Fruit fly (Drosophila melanogaster) whole organism, embryonic: ENCODE results near the gene fan.

Experiments used
- Doc2 ChIP-seq: fragments of 200-800 bp; sonication (Bioruptor generic); IDR thresholded peaks from 2 replicates; pipeline ENCODE4 v1.3.6; 2022; ENCODE audit warnings: missing biosample characterization, missing genetic modification characterization
- Mrtf ChIP-seq: fragments of 200-800 bp; sonication (Bioruptor generic); IDR thresholded peaks from 3 replicates; pipeline ENCODE4 v1.3.6; 2022; ENCODE audit warnings: missing biosample characterization, missing genetic modification characterization
- Usf ChIP-seq: fragments of 200-800 bp; sonication (Bioruptor generic); optimal IDR thresholded peaks from 2 replicates; lab custom pipeline; 2017; ENCODE audit warnings: missing genotype, missing biosample characterization, missing genetic modification characterization
- ap ChIP-seq: fragments of 200-800 bp; sonication (Bioruptor generic); IDR thresholded peaks from 2 replicates; pipeline ENCODE4 v1.3.6; 2022; ENCODE audit warnings: missing biosample characterization, missing genetic modification characterization
- bab2 ChIP-seq: fragments of 200-800 bp; sonication (Bioruptor generic); optimal IDR thresholded peaks from 2 replicates; lab custom pipeline; 2016; ENCODE audit warnings: missing biosample characterization, missing genetic modification characterization
- ewg ChIP-seq: fragments of 200-800 bp; sonication (Bioruptor generic); optimal IDR thresholded peaks from 3 replicates; lab custom pipeline; 2017; ENCODE audit warnings: mild to moderate bottlenecking, missing biosample characterization, missing genetic modification reagents, missing genetic modification characterization
- ken ChIP-seq: fragments of 200-800 bp; sonication (Bioruptor generic); IDR thresholded peaks from 3 replicates; pipeline ENCODE4 v1.3.6; 2022; ENCODE audit warnings: missing biosample characterization, missing genetic modification characterization
- pum ChIP-seq: fragments of 200-800 bp; sonication (Bioruptor generic); optimal IDR thresholded peaks from 2 replicates; lab custom pipeline; 2016; ENCODE audit warnings: missing biosample characterization, missing genetic modification characterization
- tgo ChIP-seq: fragments of 200-800 bp; sonication (Bioruptor generic); IDR thresholded peaks from 3 replicates; pipeline ENCODE4 v1.3.6; 2022; ENCODE audit warnings: missing biosample characterization, missing genetic modification characterization

DNA sequence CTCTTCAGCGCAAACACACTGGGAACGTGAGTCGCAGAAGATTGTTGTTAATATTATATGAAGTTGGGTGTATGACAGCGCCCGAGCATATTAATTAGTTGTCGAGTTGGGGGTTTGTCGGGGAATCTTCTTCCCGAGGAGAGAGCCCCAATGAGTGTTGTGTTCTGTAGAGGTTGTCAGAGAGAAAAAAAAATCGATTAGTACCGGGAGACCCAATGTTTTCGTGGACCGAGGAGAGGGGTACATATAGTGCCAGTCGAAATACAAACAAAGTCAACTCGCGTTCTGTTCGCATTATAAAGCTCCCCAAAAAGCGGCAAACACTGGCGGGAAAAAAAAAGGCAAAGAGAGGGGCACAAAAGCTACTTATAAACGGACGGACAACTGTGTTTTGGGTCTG, 35.1 kb upstream of the fan start:
- TF ChIP-seq Usf (GFP tag; lab: Kevin White, UChicago) (no peak), tgo (GFP tag; lab: Robert Waterston, UW) (no peak), ken (GFP tag; lab: Robert Waterston, UW) (no peak), Doc2 (no peak), Mrtf (GFP tag; lab: Robert Waterston, UW) (no peak), pum (GFP tag; lab: Kevin White, UChicago) (no peak), bab2 (GFP tag; lab: Kevin White, UChicago) (no peak), ewg (no peak), ap (GFP tag; lab: Robert Waterston, UW) (no peak)
